Worm (Caenorhabditis elegans): ENCODE measurements around the gene pgap-2.

DNA sequence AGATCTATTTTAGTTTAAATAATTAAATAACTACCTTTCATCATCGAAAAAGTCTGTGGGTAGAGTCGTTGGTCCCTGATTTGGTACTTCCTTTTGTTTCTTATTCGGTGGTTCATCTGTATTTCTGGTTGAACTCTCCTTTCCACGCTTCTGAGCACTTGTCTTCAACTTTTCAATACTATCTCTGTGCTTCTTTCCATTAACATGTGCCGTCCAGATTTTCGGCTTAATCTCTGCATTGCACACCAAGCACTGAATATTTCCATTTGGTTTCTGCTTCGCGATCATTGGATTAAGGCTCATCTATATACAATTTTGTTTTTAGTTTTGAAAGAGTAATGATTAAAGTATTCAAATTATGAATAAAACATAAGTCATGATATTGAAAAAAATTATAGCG is 5.4 kb upstream of the pgap-2 start, which contains the start of gene sel-13:
- no peak for TF ChIP-seq pqm-1 (tag; optimal IDR thresholded peaks at IDR 0.05)
- no peak for TF ChIP-seq elt-1 (tag; optimal IDR thresholded peaks at IDR 0.05)
- no peak for TF ChIP-seq ama-1 (optimal IDR thresholded peaks at IDR 0.05)
- TF ChIP-seq jun-1 (tag; optimal IDR thresholded peaks at IDR 0.05), result no peak
